Fruit fly (Drosophila melanogaster): Measurements from ENCODE around the gene CG8813.

Gene CG8813

DNA sequence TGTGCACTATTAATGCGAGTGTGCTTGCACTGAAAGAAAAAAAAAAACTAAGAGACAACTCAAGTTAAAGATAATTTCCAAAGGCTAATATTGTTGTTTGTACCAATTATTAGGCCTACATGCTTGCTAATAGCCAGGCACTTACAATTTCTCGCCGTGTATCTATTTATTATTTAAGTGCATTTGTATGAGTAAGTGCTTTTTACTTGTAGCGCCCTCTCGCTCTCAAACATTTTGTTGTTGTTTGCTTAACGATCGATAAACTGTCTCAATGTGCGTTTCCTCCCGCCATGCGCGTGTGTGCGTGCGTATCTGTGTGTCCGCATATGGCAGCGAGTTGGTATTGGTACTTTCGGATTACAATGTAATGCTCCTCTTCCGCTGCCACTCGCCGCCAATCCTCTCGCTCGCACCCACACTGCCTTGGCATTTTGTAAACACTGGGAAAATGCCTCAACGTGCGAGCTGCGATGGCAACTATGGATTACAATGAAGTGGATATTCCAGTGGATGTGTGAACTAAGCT is 27.6 kb downstream of the CG8813 start (continued):
- TF ChIP-seq ftz-f1 (GFP tag; optimal IDR thresholded peaks at IDR 0.05), result no peak
- peak; percentile 83; the same call in 1 of the 2 replicates for TF ChIP-seq ranshi (GFP tag; IDR thresholded peaks at IDR 0.05)
- TF ChIP-seq nerfin-1 (tag; optimal IDR thresholded peaks at IDR 0.05), result peak; percentile 82
- TF ChIP-seq sens-2 (GFP tag; IDR thresholded peaks at IDR 0.05), result peak; percentile 74; the same call in 1 of the 2 replicates
- no peak for TF ChIP-seq sug (tag; optimal IDR thresholded peaks at IDR 0.05)
- peak; percentile 58 for TF ChIP-seq CG3847 (GFP tag; IDR thresholded peaks at IDR 0.05)
- peak; percentile 47 for TF ChIP-seq CG9932 (GFP tag; IDR thresholded peaks at IDR 0.05)
- TF ChIP-seq fd102C (GFP tag; optimal IDR thresholded peaks at IDR 0.05), result no peak
- TF ChIP-seq amos (GFP tag; IDR thresholded peaks at IDR 0.05; ENCODE audit: partially characterized antibody), result no peak
- peak; percentile 75 for TF ChIP-seq fu2 (GFP tag; optimal IDR thresholded peaks at IDR 0.05)
- peak; percentile 54 for TF ChIP-seq salm (tag; optimal IDR thresholded peaks at IDR 0.05)
- no peak for TF ChIP-seq Stat92E (GFP tag; optimal IDR thresholded peaks at IDR 0.05)
- peak; percentile 46; the same call in 1 of the 2 replicates for TF ChIP-seq CG11085 (GFP tag; IDR thresholded peaks at IDR 0.05)
- peak; percentile 74 for TF ChIP-seq eyg (GFP tag; optimal IDR thresholded peaks at IDR 0.05)
- TF ChIP-seq Fer1 (GFP tag; optimal IDR thresholded peaks at IDR 0.05), result peak; percentile 19
- TF ChIP-seq lov (optimal IDR thresholded peaks at IDR 0.05), result no peak
- no peak; the same call in 2 of the 3 replicates for TF ChIP-seq lov (GFP tag; IDR thresholded peaks at IDR 0.05)
- peak; percentile 56 for TF ChIP-seq odd (GFP tag; optimal IDR thresholded peaks at IDR 0.05)
- TF ChIP-seq Hr3 (GFP tag; optimal IDR thresholded peaks at IDR 0.05), result peak; percentile 83
- TF ChIP-seq scrt (GFP tag; optimal IDR thresholded peaks at IDR 0.05), result peak; percentile 25
- peak; percentile 55 for TF ChIP-seq HmgD (GFP tag; optimal IDR thresholded peaks at IDR 0.05)
- peak; percentile 88 for TF ChIP-seq kni (GFP tag; optimal IDR thresholded peaks at IDR 0.05)
- TF ChIP-seq HmgZ (tag; optimal IDR thresholded peaks at IDR 0.05), result peak; percentile 10
- peak in 1 of 2 experiments; percentile 62 for TF ChIP-seq Eip74EF (GFP tag; optimal IDR thresholded peaks at IDR 0.05)
- peak; percentile 65 for TF ChIP-seq org-1 (GFP tag; optimal IDR thresholded peaks at IDR 0.05)
- peak; percentile 26; the same call in 1 of the 3 replicates for TF ChIP-seq CG6175 (GFP tag; IDR thresholded peaks at IDR 0.05)
- TF ChIP-seq CG12299 (tag; optimal IDR thresholded peaks at IDR 0.05), result no peak
- peak; percentile 60 for TF ChIP-seq CG13424 (tag; optimal IDR thresholded peaks at IDR 0.05)
- peak; percentile 72 for TF ChIP-seq en (GFP tag; optimal IDR thresholded peaks at IDR 0.05)
- no peak for TF ChIP-seq CG2129 (GFP tag; IDR thresholded peaks at IDR 0.05; ENCODE audit: partially characterized antibody)
- TF ChIP-seq BEAF-32 (GFP tag; optimal IDR thresholded peaks at IDR 0.05), result no peak
- TF ChIP-seq Deaf1 (tag; optimal IDR thresholded peaks at IDR 0.05), result peak; percentile 19
- peak; percentile 69 for TF ChIP-seq CG10462 (GFP tag; optimal IDR thresholded peaks at IDR 0.05)
- peak; percentile 66 for TF ChIP-seq CG6272 (GFP tag; IDR thresholded peaks at IDR 0.05)
- peak; percentile 77 for TF ChIP-seq Dad (GFP tag; optimal IDR thresholded peaks at IDR 0.05)
- peak; percentile 84 for TF ChIP-seq Atf3 (GFP tag; optimal IDR thresholded peaks at IDR 0.05)
- TF ChIP-seq lola (GFP tag; optimal IDR thresholded peaks at IDR 0.05), result peak in 1 of 3 experiments; percentile 67
- TF ChIP-seq D19B (GFP tag; optimal IDR thresholded peaks at IDR 0.05), result peak; percentile 6
- peak; percentile 69 for TF ChIP-seq wdn (GFP tag; IDR thresholded peaks at IDR 0.05)
- TF ChIP-seq tin (GFP tag; optimal IDR thresholded peaks at IDR 0.05), result peak; percentile 84
- TF ChIP-seq CG9437 (GFP tag; optimal IDR thresholded peaks at IDR 0.05), result peak; percentile 70
- TF ChIP-seq CG10543 (GFP tag; optimal IDR thresholded peaks at IDR 0.05), result no peak
- peak; percentile 91 for TF ChIP-seq Chrac-16 (GFP tag; optimal IDR thresholded peaks at IDR 0.05)
- peak; percentile 85 for TF ChIP-seq ATbp (GFP tag; optimal IDR thresholded peaks at IDR 0.05)
- peak; percentile 80 for TF ChIP-seq sob (GFP tag; IDR thresholded peaks at IDR 0.05)
- no peak for TF ChIP-seq Scr (GFP tag; IDR thresholded peaks at IDR 0.05; ENCODE audit: partially characterized antibody)
- peak; percentile 51 for TF ChIP-seq Vsx1 (GFP tag; optimal IDR thresholded peaks at IDR 0.05)
- no peak for TF ChIP-seq ham (GFP tag; IDR thresholded peaks at IDR 0.05)
- peak; percentile 85; the same call in 2 of the 3 replicates for TF ChIP-seq dysf (GFP tag; IDR thresholded peaks at IDR 0.05)
